Worm (Caenorhabditis elegans) whole organism, L2 larva: Measurements from ENCODE around the gene mapk-15.

Experiments
- C34F6.9 ChIP-seq: fragments of 150-350 bp; optimal IDR thresholded peaks from 2 replicates; lab custom pipeline; 2014; ENCODE audit warnings: missing biosample characterization, missing genetic modification characterization
- F13H6.1 ChIP-seq: sonication (generic microtip); optimal IDR thresholded peaks from 2 replicates; lab custom pipeline; 2016; ENCODE audit warnings: missing genetic modification characterization, missing compliant biosample characterization
- snpc-4 ChIP-seq: fragments of 150-350 bp; optimal IDR thresholded peaks from 2 replicates; lab custom pipeline; 2014; ENCODE audit warnings: missing biosample characterization, missing genetic modification characterization
- unc-62 ChIP-seq: fragments of 150-350 bp; optimal IDR thresholded peaks from 2 replicates; lab custom pipeline; 2014; ENCODE audit warnings: missing biosample characterization, missing genetic modification reagents, missing genetic modification characterization
- ztf-4 ChIP-seq: fragments of 150-350 bp; optimal IDR thresholded peaks from 2 replicates; lab custom pipeline; 2014; ENCODE audit warnings: missing biosample characterization, missing genetic modification characterization

- no peak for TF ChIP-seq unc-62 (GFP tag; lab: Kevin White, UChicago)
- TF ChIP-seq F13H6.1 (tag; lab: Kevin White, UChicago): no peak
- no peak for TF ChIP-seq snpc-4 (tag; lab: Kevin White, UChicago)
- TF ChIP-seq ztf-4 (tag; lab: Kevin White, UChicago): no peak
- no peak for TF ChIP-seq C34F6.9 (tag; lab: Kevin White, UChicago)
Observed at ce11 chrIII:6072937-6073336, 5.3 kb downstream of the mapk-15 start.
